Worm (Caenorhabditis elegans) whole organism, L3 larva: ENCODE data around the gene npr-5.

ENCODE experiments used
- aly-2 ChIP-seq: fragments of 150-350 bp; optimal IDR thresholded peaks from 2 replicates; lab custom pipeline; 2014; ENCODE audit warnings: missing biosample characterization, missing genetic modification characterization
- ceh-82 ChIP-seq: fragments of 150-350 bp; optimal IDR thresholded peaks from 2 replicates; lab custom pipeline; 2014; ENCODE audit warnings: missing biosample characterization, missing genetic modification characterization
- ceh-9 ChIP-seq: sonication (generic microtip); optimal IDR thresholded peaks from 2 replicates; lab custom pipeline; 2018; ENCODE audit warnings: missing biosample characterization, missing genetic modification characterization
- daf-12 ChIP-seq: fragments of 150-350 bp; optimal IDR thresholded peaks from 2 replicates; lab custom pipeline; 2014; ENCODE audit warnings: missing biosample characterization, missing genetic modification reagents, missing genetic modification characterization
- egl-27 ChIP-seq: sonication (generic microtip); optimal IDR thresholded peaks from 4 replicates; lab custom pipeline; 2017; ENCODE audit warnings: missing biosample characterization, missing genetic modification reagents, missing genetic modification characterization
- egl-5 ChIP-seq: fragments of 150-350 bp; optimal IDR thresholded peaks from 2 replicates; lab custom pipeline; 2017; ENCODE audit warnings: missing biosample characterization, missing genetic modification reagents, missing genetic modification characterization, inconsistent platforms
- elt-2 ChIP-seq: sonication (generic microtip); optimal IDR thresholded peaks from 2 replicates; lab custom pipeline; 2016; ENCODE audit warnings: missing genetic modification reagents, mild to moderate bottlenecking, missing genetic modification characterization, missing compliant biosample characterization
- fkh-10 ChIP-seq: sonication (generic microtip); optimal IDR thresholded peaks from 2 replicates; lab custom pipeline; 2017; ENCODE audit warnings: missing biosample characterization, missing genetic modification reagents, missing genetic modification characterization
- fos-1 ChIP-seq: fragments of 150-350 bp; optimal IDR thresholded peaks from 2 replicates; lab custom pipeline; 2014; ENCODE audit warnings: missing biosample characterization, missing genetic modification characterization
- jun-1 ChIP-seq: fragments of 150-350 bp; optimal IDR thresholded peaks from 2 replicates; lab custom pipeline; 2014; ENCODE audit warnings: missing biosample characterization, missing genetic modification reagents, missing genetic modification characterization
- lin-39 ChIP-seq: fragments of 150-350 bp; optimal IDR thresholded peaks from 2 replicates; lab custom pipeline; 2018; ENCODE audit warnings: missing biosample characterization, missing genetic modification reagents, missing genetic modification characterization
- lsy-12 ChIP-seq: sonication (generic microtip); optimal IDR thresholded peaks from 2 replicates; lab custom pipeline; 2016; ENCODE audit warnings: mild to moderate bottlenecking, missing genetic modification characterization, missing compliant biosample characterization
- mdl-1 ChIP-seq: fragments of 150-350 bp; optimal IDR thresholded peaks from 2 replicates; lab custom pipeline; 2014; ENCODE audit warnings: missing biosample characterization, missing genetic modification characterization
- nfya-1 ChIP-seq: sonication (generic microtip); optimal IDR thresholded peaks from 2 replicates; lab custom pipeline; 2017; ENCODE audit warnings: missing genetic modification characterization, mild to moderate bottlenecking, missing compliant biosample characterization, antibody characterized with exemption, moderate library complexity; ENCODE audit not compliant: insufficient read depth
- nhr-11 ChIP-seq: fragments of 150-350 bp; optimal IDR thresholded peaks from 2 replicates; lab custom pipeline; 2014; ENCODE audit warnings: missing biosample characterization, missing genetic modification characterization
- nhr-12 ChIP-seq: fragments of 150-350 bp; optimal IDR thresholded peaks from 2 replicates; lab custom pipeline; 2014; ENCODE audit warnings: missing biosample characterization, missing genetic modification characterization
- nhr-23 ChIP-seq: fragments of 150-350 bp; optimal IDR thresholded peaks from 2 replicates; lab custom pipeline; 2014; ENCODE audit warnings: missing biosample characterization, missing genetic modification reagents, missing genetic modification characterization
- nhr-237 ChIP-seq: fragments of 150-350 bp; optimal IDR thresholded peaks from 2 replicates; lab custom pipeline; 2014; ENCODE audit warnings: missing biosample characterization, missing genetic modification characterization
- nhr-25 ChIP-seq: sonication (generic microtip); optimal IDR thresholded peaks from 2 replicates; lab custom pipeline; 2017; ENCODE audit warnings: missing biosample characterization, missing genetic modification characterization
- nhr-28 ChIP-seq: fragments of 150-350 bp; optimal IDR thresholded peaks from 2 replicates; lab custom pipeline; 2014; ENCODE audit warnings: missing biosample characterization, missing genetic modification characterization
- nhr-43 ChIP-seq: sonication (generic microtip); optimal IDR thresholded peaks from 2 replicates; lab custom pipeline; 2016; ENCODE audit warnings: mild to moderate bottlenecking, missing genetic modification characterization, missing compliant biosample characterization; ENCODE audit not compliant: poor library complexity, severe bottlenecking
- nhr-67 ChIP-seq: fragments of 150-350 bp; optimal IDR thresholded peaks from 2 replicates; lab custom pipeline; 2014; ENCODE audit warnings: missing biosample characterization, missing genetic modification characterization
- nhr-76 ChIP-seq: fragments of 150-350 bp; sonication (generic microtip); optimal IDR thresholded peaks from 5 replicates; lab custom pipeline; 2014; ENCODE audit warnings: missing biosample characterization, missing genetic modification characterization
- nhr-77 ChIP-seq: fragments of 150-350 bp; optimal IDR thresholded peaks from 2 replicates; lab custom pipeline; 2014; ENCODE audit warnings: missing biosample characterization, missing genetic modification characterization
- pqm-1 ChIP-seq: fragments of 150-350 bp; optimal IDR thresholded peaks from 2 replicates; lab custom pipeline; 2017; ENCODE audit warnings: missing biosample characterization, missing genetic modification characterization, inconsistent platforms
- sea-2 ChIP-seq: fragments of 150-350 bp; sonication (generic microtip); optimal IDR thresholded peaks from 4 replicates; lab custom pipeline; 2014; ENCODE audit warnings: missing biosample characterization, missing genetic modification reagents, missing genetic modification characterization
- skn-1 ChIP-seq: fragments of 150-350 bp; optimal IDR thresholded peaks from 2 replicates; lab custom pipeline; 2014; ENCODE audit warnings: missing biosample characterization, missing genetic modification characterization
- snpc-4 ChIP-seq: fragments of 150-350 bp; optimal IDR thresholded peaks from 2 replicates; lab custom pipeline; 2014; ENCODE audit warnings: missing biosample characterization, missing genetic modification characterization
- unc-39 ChIP-seq: sonication (generic microtip); optimal IDR thresholded peaks from 4 replicates; lab custom pipeline; 2017; ENCODE audit warnings: missing biosample characterization, missing genetic modification characterization
- unc-62 ChIP-seq: fragments of 150-350 bp; sonication (generic microtip); optimal IDR thresholded peaks from 4 replicates; lab custom pipeline; 2014; ENCODE audit warnings: missing biosample characterization, missing genetic modification reagents, missing genetic modification characterization
- zag-1 ChIP-seq: fragments of 150-350 bp; optimal IDR thresholded peaks from 2 replicates; lab custom pipeline; 2014; ENCODE audit warnings: missing biosample characterization, missing genetic modification characterization
- ztf-11 ChIP-seq: fragments of 150-350 bp; optimal IDR thresholded peaks from 2 replicates; lab custom pipeline; 2014; ENCODE audit warnings: missing biosample characterization, missing genetic modification characterization

npr-5 gene

DNA sequence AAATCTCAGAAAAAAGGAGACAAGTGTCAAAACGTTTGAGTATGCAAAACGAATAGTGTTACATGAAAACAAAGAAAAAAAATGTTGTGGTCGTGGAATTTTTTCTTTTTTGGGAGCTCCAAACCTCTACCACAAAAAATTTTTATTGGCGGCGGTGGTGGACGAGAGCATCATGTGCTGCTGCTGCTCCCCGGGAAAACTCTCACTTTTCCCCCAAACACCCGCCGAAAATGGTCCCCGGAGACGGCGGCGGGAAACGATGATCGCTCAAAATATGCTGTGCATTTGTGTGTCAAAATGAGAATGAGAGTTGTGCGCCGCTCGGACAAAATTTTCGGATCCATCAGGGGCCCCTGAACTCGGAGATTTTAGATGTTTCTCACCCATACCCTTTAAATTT is 14.3 kb upstream of the npr-5 start:
- no peak for TF ChIP-seq mdl-1 (tag; lab: Kevin White, UChicago)
- TF ChIP-seq daf-12 (tag; lab: Kevin White, UChicago) = no peak
- no peak for TF ChIP-seq nhr-12 (tag; lab: Kevin White, UChicago)
- no peak for TF ChIP-seq nhr-43 (tag; lab: Kevin White, UChicago)
- no peak for TF ChIP-seq nfya-1 (tag; lab: Kevin White, UChicago)
- no peak for TF ChIP-seq egl-27 (tag; lab: Kevin White, UChicago)
- no peak for TF ChIP-seq fkh-10 (GFP tag; lab: Kevin White, UChicago)
- no peak for TF ChIP-seq nhr-237 (tag; lab: Kevin White, UChicago)
- no peak for TF ChIP-seq nhr-67 (tag; lab: Kevin White, UChicago)
- TF ChIP-seq nhr-25 (tag; lab: Kevin White, UChicago) = no peak
- no peak for TF ChIP-seq elt-2 (tag; lab: Kevin White, UChicago)
- no peak for TF ChIP-seq snpc-4 (tag; lab: Kevin White, UChicago)
- no peak for TF ChIP-seq unc-39 (tag; lab: Kevin White, UChicago)

- no peak for TF ChIP-seq lsy-12 (tag; lab: Kevin White, UChicago)
- TF ChIP-seq nfya-1 (tag; lab: Kevin White, UChicago) = peak; percentile 89
Measured at ce11 chrV:285298-285697, 3.8 kb upstream of the npr-5 start.

- no peak for TF ChIP-seq nhr-77
- no peak for TF ChIP-seq zag-1 (tag; lab: Kevin White, UChicago)
- no peak for TF ChIP-seq ceh-82 (tag; lab: Kevin White, UChicago)
- TF ChIP-seq egl-5 (tag; lab: Kevin White, UChicago) = no peak
- no peak for TF ChIP-seq nhr-23 (tag; lab: Kevin White, UChicago)
- no peak for TF ChIP-seq ztf-11 (tag; lab: Kevin White, UChicago)
- TF ChIP-seq elt-2 (tag; lab: Kevin White, UChicago) = no peak
- TF ChIP-seq fos-1 (tag; lab: Kevin White, UChicago) = no peak
- TF ChIP-seq pqm-1 (tag; lab: Kevin White, UChicago) = no peak
- TF ChIP-seq skn-1 (tag; lab: Kevin White, UChicago) = no peak
- no peak for TF ChIP-seq jun-1 (tag; lab: Kevin White, UChicago)
- no peak for TF ChIP-seq nhr-12 (tag; lab: Kevin White, UChicago)
- no peak for TF ChIP-seq lin-39
- no peak for TF ChIP-seq sea-2 (GFP tag; lab: Kevin White, UChicago)
- no peak for TF ChIP-seq nhr-28 (tag; lab: Kevin White, UChicago)
- no peak for TF ChIP-seq nhr-11
- TF ChIP-seq fkh-10 (GFP tag; lab: Kevin White, UChicago) = no peak
Measured at ce11 chrV:284808-285207, 3.3 kb upstream of the npr-5 start.

ce11 chrV:283953-284352 is 2.4 kb upstream of the npr-5 start:
- TF ChIP-seq nhr-76 (no peak), nhr-28 (tag; lab: Kevin White, UChicago) (no peak), fkh-10 (GFP tag; lab: Kevin White, UChicago) (no peak), lin-39 (no peak)

DNA sequence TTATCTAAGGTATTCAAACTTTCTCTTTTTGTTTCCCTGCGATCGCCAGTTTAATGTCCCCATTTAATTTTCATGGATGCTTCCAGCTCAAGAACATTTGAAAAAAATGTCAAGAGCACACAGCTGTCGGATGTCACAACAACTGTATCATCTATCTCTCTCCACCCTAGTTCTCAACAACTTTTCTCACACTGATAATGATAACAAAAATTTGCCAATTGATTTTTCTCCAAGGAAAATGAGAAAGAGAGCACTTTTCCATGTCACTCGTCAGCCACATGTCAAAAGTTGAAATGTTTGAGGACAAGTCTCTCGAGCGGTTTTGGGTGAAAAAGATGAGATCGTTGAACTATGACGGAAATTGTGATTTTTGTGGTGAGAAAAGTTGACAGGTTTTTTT is 405 bp downstream of the npr-5 start:
- TF ChIP-seq aly-2 (tag; lab: Kevin White, UChicago) (no peak), ceh-9 (tag; lab: Kevin White, UChicago) (no peak), nfya-1 (tag; lab: Kevin White, UChicago) (peak; percentile 48), nhr-28 (tag; lab: Kevin White, UChicago) (no peak), fkh-10 (GFP tag; lab: Kevin White, UChicago) (no peak), nhr-11 (no peak), jun-1 (tag; lab: Kevin White, UChicago) (no peak), unc-39 (tag; lab: Kevin White, UChicago) (no peak), egl-5 (tag; lab: Kevin White, UChicago) (peak; percentile 70), nhr-12 (tag; lab: Kevin White, UChicago) (no peak), unc-62 (GFP tag; lab: Kevin White, UChicago) (peak; percentile 83)
